Worm (Caenorhabditis elegans) whole organism, L3 larva: ENCODE results near the gene C15H9.11.

ENCODE experiments used
- ZK546.5 ChIP-seq: sonication (generic microtip); optimal IDR thresholded peaks from 2 replicates; lab custom pipeline; 2017; ENCODE audit warnings: missing biosample characterization, missing genetic modification characterization
- aly-2 ChIP-seq: fragments of 150-350 bp; optimal IDR thresholded peaks from 2 replicates; lab custom pipeline; 2014; ENCODE audit warnings: missing biosample characterization, missing genetic modification characterization
- ceh-16 ChIP-seq: sonication (generic microtip); optimal IDR thresholded peaks from 2 replicates; lab custom pipeline; 2017; ENCODE audit warnings: missing biosample characterization, missing genetic modification characterization
- ceh-28 ChIP-seq: fragments of 150-350 bp; optimal IDR thresholded peaks from 2 replicates; lab custom pipeline; 2014; ENCODE audit warnings: missing biosample characterization, missing genetic modification reagents, missing genetic modification characterization
- ceh-82 ChIP-seq: fragments of 150-350 bp; optimal IDR thresholded peaks from 2 replicates; lab custom pipeline; 2014; ENCODE audit warnings: missing biosample characterization, missing genetic modification characterization
- daf-12 ChIP-seq: fragments of 150-350 bp; optimal IDR thresholded peaks from 2 replicates; lab custom pipeline; 2014; ENCODE audit warnings: missing biosample characterization, missing genetic modification reagents, missing genetic modification characterization
- egl-27 ChIP-seq: sonication (generic microtip); optimal IDR thresholded peaks from 4 replicates; lab custom pipeline; 2017; ENCODE audit warnings: missing biosample characterization, missing genetic modification reagents, missing genetic modification characterization
- elt-1 ChIP-seq: fragments of 150-350 bp; optimal IDR thresholded peaks from 2 replicates; lab custom pipeline; 2014; ENCODE audit warnings: missing biosample characterization, missing genetic modification characterization
- elt-2 ChIP-seq: sonication (generic microtip); optimal IDR thresholded peaks from 2 replicates; lab custom pipeline; 2016; ENCODE audit warnings: missing genetic modification reagents, mild to moderate bottlenecking, missing genetic modification characterization, missing compliant biosample characterization
- fkh-10 ChIP-seq: sonication (generic microtip); optimal IDR thresholded peaks from 2 replicates; lab custom pipeline; 2017; ENCODE audit warnings: missing biosample characterization, missing genetic modification reagents, missing genetic modification characterization
- fkh-2 ChIP-seq: fragments of 150-350 bp; optimal IDR thresholded peaks from 2 replicates; lab custom pipeline; 2014; ENCODE audit warnings: missing biosample characterization, missing genetic modification reagents, missing genetic modification characterization
- fos-1 ChIP-seq: fragments of 150-350 bp; optimal IDR thresholded peaks from 2 replicates; lab custom pipeline; 2014; ENCODE audit warnings: missing biosample characterization, missing genetic modification characterization
- hmg-11 ChIP-seq: sonication (generic microtip); optimal IDR thresholded peaks from 2 replicates; lab custom pipeline; 2016; ENCODE audit warnings: missing genetic modification characterization, missing compliant biosample characterization
- jun-1 ChIP-seq: fragments of 150-350 bp; optimal IDR thresholded peaks from 2 replicates; lab custom pipeline; 2014; ENCODE audit warnings: missing biosample characterization, missing genetic modification reagents, missing genetic modification characterization
- lin-15B ChIP-seq: fragments of 150-350 bp; optimal IDR thresholded peaks from 2 replicates; lab custom pipeline; 2014; ENCODE audit warnings: missing biosample characterization, missing genetic modification characterization
- lin-39 ChIP-seq: fragments of 150-350 bp; optimal IDR thresholded peaks from 2 replicates; lab custom pipeline; 2018; ENCODE audit warnings: missing biosample characterization, missing genetic modification reagents, missing genetic modification characterization
- lsy-12 ChIP-seq: sonication (generic microtip); optimal IDR thresholded peaks from 2 replicates; lab custom pipeline; 2016; ENCODE audit warnings: mild to moderate bottlenecking, missing genetic modification characterization, missing compliant biosample characterization
- nfya-1 ChIP-seq: sonication (generic microtip); optimal IDR thresholded peaks from 2 replicates; lab custom pipeline; 2017; ENCODE audit warnings: missing genetic modification characterization, mild to moderate bottlenecking, missing compliant biosample characterization, antibody characterized with exemption, moderate library complexity; ENCODE audit not compliant: insufficient read depth
- nhr-11 ChIP-seq: fragments of 150-350 bp; optimal IDR thresholded peaks from 2 replicates; lab custom pipeline; 2014; ENCODE audit warnings: missing biosample characterization, missing genetic modification characterization
- nhr-12 ChIP-seq: fragments of 150-350 bp; optimal IDR thresholded peaks from 2 replicates; lab custom pipeline; 2014; ENCODE audit warnings: missing biosample characterization, missing genetic modification characterization
- nhr-237 ChIP-seq: fragments of 150-350 bp; optimal IDR thresholded peaks from 2 replicates; lab custom pipeline; 2014; ENCODE audit warnings: missing biosample characterization, missing genetic modification characterization
- nhr-25 ChIP-seq: sonication (generic microtip); optimal IDR thresholded peaks from 2 replicates; lab custom pipeline; 2017; ENCODE audit warnings: missing biosample characterization, missing genetic modification characterization
- nhr-28 ChIP-seq: fragments of 150-350 bp; optimal IDR thresholded peaks from 2 replicates; lab custom pipeline; 2014; ENCODE audit warnings: missing biosample characterization, missing genetic modification characterization
- nhr-43 ChIP-seq: sonication (generic microtip); optimal IDR thresholded peaks from 2 replicates; lab custom pipeline; 2016; ENCODE audit warnings: mild to moderate bottlenecking, missing genetic modification characterization, missing compliant biosample characterization; ENCODE audit not compliant: poor library complexity, severe bottlenecking
- nhr-67 ChIP-seq: fragments of 150-350 bp; optimal IDR thresholded peaks from 2 replicates; lab custom pipeline; 2014; ENCODE audit warnings: missing biosample characterization, missing genetic modification characterization
- nhr-76 ChIP-seq: fragments of 150-350 bp; sonication (generic microtip); optimal IDR thresholded peaks from 5 replicates; lab custom pipeline; 2014; ENCODE audit warnings: missing biosample characterization, missing genetic modification characterization
- nhr-77 ChIP-seq: fragments of 150-350 bp; optimal IDR thresholded peaks from 2 replicates; lab custom pipeline; 2014; ENCODE audit warnings: missing biosample characterization, missing genetic modification characterization
- pha-4 ChIP-seq: fragments of 150-350 bp; optimal IDR thresholded peaks from 2 replicates; lab custom pipeline; 2014; ENCODE audit warnings: missing biosample characterization, missing genetic modification reagents, missing genetic modification characterization
- pqm-1 ChIP-seq: fragments of 150-350 bp; optimal IDR thresholded peaks from 2 replicates; lab custom pipeline; 2017; ENCODE audit warnings: missing biosample characterization, missing genetic modification characterization, inconsistent platforms
- sea-2 ChIP-seq: fragments of 150-350 bp; sonication (generic microtip); optimal IDR thresholded peaks from 4 replicates; lab custom pipeline; 2014; ENCODE audit warnings: missing biosample characterization, missing genetic modification reagents, missing genetic modification characterization
- skn-1 ChIP-seq: fragments of 150-350 bp; optimal IDR thresholded peaks from 2 replicates; lab custom pipeline; 2014; ENCODE audit warnings: missing biosample characterization, missing genetic modification characterization
- snpc-4 ChIP-seq: fragments of 150-350 bp; optimal IDR thresholded peaks from 2 replicates; lab custom pipeline; 2014; ENCODE audit warnings: missing biosample characterization, missing genetic modification characterization
- tbx-2 ChIP-seq: sonication (generic microtip); optimal IDR thresholded peaks from 2 replicates; lab custom pipeline; 2016; ENCODE audit warnings: mild to moderate bottlenecking, missing genetic modification characterization, missing compliant biosample characterization
- unc-39 ChIP-seq: sonication (generic microtip); optimal IDR thresholded peaks from 4 replicates; lab custom pipeline; 2017; ENCODE audit warnings: missing biosample characterization, missing genetic modification characterization
- zag-1 ChIP-seq: fragments of 150-350 bp; optimal IDR thresholded peaks from 2 replicates; lab custom pipeline; 2014; ENCODE audit warnings: missing biosample characterization, missing genetic modification characterization
- ztf-11 ChIP-seq: fragments of 150-350 bp; optimal IDR thresholded peaks from 2 replicates; lab custom pipeline; 2014; ENCODE audit warnings: missing biosample characterization, missing genetic modification characterization

C15H9.11 gene

DNA sequence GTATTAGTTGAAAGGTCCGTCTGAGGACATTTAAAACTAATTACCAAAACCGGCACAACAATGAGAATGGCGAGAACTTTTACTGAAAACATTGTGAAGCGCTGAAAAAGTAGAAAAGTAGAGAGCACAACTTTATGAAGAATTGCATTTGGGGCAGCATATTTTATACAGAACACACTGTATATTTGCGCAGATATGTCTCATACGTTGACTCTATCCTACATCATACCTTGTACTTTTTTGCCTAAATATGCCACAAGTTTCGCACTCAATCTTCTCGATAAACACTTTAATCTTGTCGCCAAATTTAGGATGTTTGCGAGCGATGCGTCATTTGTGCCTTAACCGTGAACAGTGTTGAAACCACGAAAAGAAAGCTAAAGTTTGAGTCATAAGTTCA is at the start of gene C15H9.11:
Gene C15H9.11, minus strand, starts transcription at position 101 of the 400 bp plus-strand sequence.
- no peak for TF ChIP-seq nhr-76 (tag; lab: Kevin White, UChicago)
- no peak for TF ChIP-seq unc-39 (tag; lab: Kevin White, UChicago)
- TF ChIP-seq lin-15B (tag; lab: Kevin White, UChicago): no peak
- no peak for TF ChIP-seq pqm-1 (tag; lab: Kevin White, UChicago)
- no peak for TF ChIP-seq nhr-77 (tag; lab: Kevin White, UChicago)
- no peak for TF ChIP-seq jun-1 (tag; lab: Kevin White, UChicago)
- TF ChIP-seq ztf-11: no peak
- TF ChIP-seq nhr-237 (tag; lab: Kevin White, UChicago): no peak
- no peak for TF ChIP-seq sea-2 (GFP tag; lab: Kevin White, UChicago)
- no peak for TF ChIP-seq nhr-11 (tag; lab: Kevin White, UChicago)
- TF ChIP-seq snpc-4 (tag; lab: Kevin White, UChicago): no peak
- no peak for TF ChIP-seq egl-27 (tag; lab: Kevin White, UChicago)
- no peak for TF ChIP-seq pha-4
- TF ChIP-seq lin-39: no peak
- no peak for TF ChIP-seq nhr-25 (tag; lab: Kevin White, UChicago)
- no peak for TF ChIP-seq zag-1 (tag; lab: Kevin White, UChicago)
- no peak for TF ChIP-seq nhr-28 (tag; lab: Kevin White, UChicago)
- TF ChIP-seq fkh-2: no peak
- no peak for TF ChIP-seq daf-12

DNA sequence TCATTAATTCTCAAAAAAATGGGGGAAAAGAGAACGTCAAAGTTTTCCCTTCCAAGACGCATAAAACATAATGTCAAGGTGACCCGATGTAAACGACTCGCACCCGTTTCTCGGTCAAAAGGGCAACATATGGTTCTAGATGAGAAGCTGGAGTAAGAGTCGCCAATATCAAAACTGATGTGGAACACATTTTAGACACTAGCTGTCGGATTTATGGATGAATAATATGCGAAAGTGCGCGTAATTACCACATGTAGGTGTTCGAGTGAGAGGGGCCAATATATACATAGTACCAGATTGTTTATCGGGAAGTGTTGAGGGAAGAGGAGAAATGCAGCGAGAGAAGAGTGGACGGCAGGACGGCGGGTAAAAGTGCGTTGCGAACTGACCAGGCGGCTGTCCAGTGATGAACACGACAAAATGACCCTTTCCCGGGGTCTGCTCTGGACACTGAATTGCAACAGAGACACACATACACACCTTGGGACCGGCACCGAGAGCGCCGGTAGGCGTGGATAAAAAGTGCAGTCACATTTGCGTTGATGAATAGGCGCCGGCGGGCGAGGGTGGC is 47.8 kb upstream of the C15H9.11 start:
- TF ChIP-seq ceh-16 (tag; lab: Kevin White, UChicago): no peak
- TF ChIP-seq jun-1 (tag; lab: Kevin White, UChicago): no peak
- TF ChIP-seq fkh-2: no peak
- no peak for TF ChIP-seq nhr-12 (tag; lab: Kevin White, UChicago)
- TF ChIP-seq sea-2 (GFP tag; lab: Kevin White, UChicago): no peak
- TF ChIP-seq ZK546.5 (tag; lab: Kevin White, UChicago): no peak
- TF ChIP-seq skn-1 (tag; lab: Kevin White, UChicago): no peak
- no peak for TF ChIP-seq lin-15B (tag; lab: Kevin White, UChicago)
- TF ChIP-seq elt-2 (tag; lab: Kevin White, UChicago): no peak
- no peak for TF ChIP-seq lsy-12 (tag; lab: Kevin White, UChicago)
- TF ChIP-seq elt-1: no peak
- no peak for TF ChIP-seq daf-12
- TF ChIP-seq fkh-10 (GFP tag; lab: Kevin White, UChicago): no peak
- no peak for TF ChIP-seq ceh-82 (tag; lab: Kevin White, UChicago)

DNA sequence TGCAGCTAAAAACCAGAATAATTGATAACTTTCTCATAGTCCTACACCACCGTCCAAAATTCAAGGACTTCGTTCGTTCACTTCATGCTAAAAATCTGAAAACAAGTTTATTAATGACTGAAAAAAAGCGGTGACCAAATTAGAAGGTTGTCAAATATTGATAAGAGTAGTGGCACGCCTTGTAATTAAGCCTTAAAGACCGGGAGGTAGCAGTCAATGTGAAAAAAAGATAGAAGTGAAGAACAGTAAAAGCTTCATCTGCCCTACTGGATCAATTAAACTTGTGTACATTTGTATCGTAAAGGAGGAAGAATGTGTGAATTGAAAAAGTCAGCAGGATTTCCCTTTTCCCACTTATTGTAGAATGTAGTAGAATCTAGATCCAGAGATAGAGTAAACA is 47.3 kb upstream of the C15H9.11 start, which contains the start of gene tag-275:
Gene tag-275, minus strand, starts transcription at position 101 of the 400 bp plus-strand sequence.
- TF ChIP-seq tbx-2 (tag; lab: Kevin White, UChicago): no peak
- no peak for TF ChIP-seq nhr-67 (tag; lab: Kevin White, UChicago)
- no peak for TF ChIP-seq skn-1 (tag; lab: Kevin White, UChicago)
- TF ChIP-seq ceh-16 (tag; lab: Kevin White, UChicago): no peak
- no peak for TF ChIP-seq fos-1 (tag; lab: Kevin White, UChicago)
- TF ChIP-seq nhr-43: no peak
- TF ChIP-seq sea-2 (GFP tag; lab: Kevin White, UChicago): no peak
- TF ChIP-seq nhr-237 (tag; lab: Kevin White, UChicago): no peak
- TF ChIP-seq aly-2 (tag; lab: Kevin White, UChicago): no peak
- TF ChIP-seq nhr-76 (tag; lab: Kevin White, UChicago): no peak
- TF ChIP-seq nfya-1 (tag; lab: Kevin White, UChicago): no peak
- TF ChIP-seq ceh-28 (tag; lab: Kevin White, UChicago): no peak
- no peak for TF ChIP-seq hmg-11 (tag; lab: Kevin White, UChicago)
- TF ChIP-seq jun-1 (tag; lab: Kevin White, UChicago): no peak
- no peak for TF ChIP-seq elt-2 (tag; lab: Kevin White, UChicago)
- TF ChIP-seq unc-39 (tag; lab: Kevin White, UChicago): no peak
- TF ChIP-seq ztf-11: no peak

DNA sequence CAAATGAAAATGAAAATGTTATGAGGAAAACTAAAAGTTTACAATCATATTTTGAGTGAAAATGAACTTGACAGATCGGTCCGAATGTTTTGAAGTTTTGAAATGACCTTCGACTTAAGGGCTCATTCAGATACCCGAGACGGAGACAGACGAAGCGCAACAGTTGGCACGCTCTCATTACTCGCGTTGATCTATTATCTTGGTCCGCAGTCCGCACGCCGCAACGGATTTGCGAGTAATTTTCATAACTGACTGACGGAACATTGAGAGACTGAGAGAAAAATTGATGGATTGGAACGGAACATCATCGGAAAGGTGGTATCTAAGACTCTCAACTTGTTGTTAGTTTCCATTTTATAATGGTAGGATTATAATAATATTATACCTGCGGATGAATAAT is 42.7 kb upstream of the C15H9.11 start:
- TF ChIP-seq lin-39: peak; percentile 63
- TF ChIP-seq nhr-25 (tag; lab: Kevin White, UChicago): no peak
